Worm (Caenorhabditis elegans): ENCODE results near the gene slc-36.5.

The slc-36.5 gene

ce11 chrII:6893589-6894245 lies 16.9 kb upstream of the slc-36.5 start, which contains the start of gene adal-1:
TSS of gene adal-1 (minus strand) at chrII:6893639.
- TF ChIP-seq unc-39 (tag; optimal IDR thresholded peaks at IDR 0.05) (no peak), unc-62 (GFP tag; optimal IDR thresholded peaks at IDR 0.05) (no peak), lsy-2 (tag; optimal IDR thresholded peaks at IDR 0.05) (peak; percentile 61), cnd-1 (tag; optimal IDR thresholded peaks at IDR 0.05) (no peak)

- TF ChIP-seq hlh-1 (tag; optimal IDR thresholded peaks at IDR 0.05) (peak; percentile 83), nhr-2 (tag; optimal IDR thresholded peaks at IDR 0.05) (no peak)
Measured at ce11 chrII:6891838-6892237, 15.0 kb upstream of the slc-36.5 start.

ce11 chrII:6891176-6891575 lies 14.3 kb upstream of the slc-36.5 start:
- no peak for TF ChIP-seq nhr-12 (tag; optimal IDR thresholded peaks at IDR 0.05)
- no peak for TF ChIP-seq unc-62 (GFP tag; optimal IDR thresholded peaks at IDR 0.05)
- no peak for TF ChIP-seq drap-1 (GFP tag; optimal IDR thresholded peaks at IDR 0.05)
- no peak for TF ChIP-seq ceh-43 (GFP tag; optimal IDR thresholded peaks at IDR 0.05)
- TF ChIP-seq ham-2 (GFP tag; optimal IDR thresholded peaks at IDR 0.05): no peak
- no peak for TF ChIP-seq zip-8 (tag; optimal IDR thresholded peaks at IDR 0.05)
- no peak for TF ChIP-seq sptf-1 (tag; optimal IDR thresholded peaks at IDR 0.05)
- no peak for TF ChIP-seq blmp-1 (tag; optimal IDR thresholded peaks at IDR 0.05)
- TF ChIP-seq hlh-1 (tag; optimal IDR thresholded peaks at IDR 0.05): no peak
- TF ChIP-seq ceh-83 (GFP tag; optimal IDR thresholded peaks at IDR 0.05): no peak
- no peak for TF ChIP-seq nhr-2 (tag; optimal IDR thresholded peaks at IDR 0.05)

ce11 chrII:6890095-6890494 lies 13.2 kb upstream of the slc-36.5 start, which contains the start of gene acer-1:
TSS of gene acer-1 (minus strand) at chrII:6890400.
- TF ChIP-seq tbx-8 (GFP tag; optimal IDR thresholded peaks at IDR 0.05) (no peak), lin-32 (GFP tag; optimal IDR thresholded peaks at IDR 0.05) (no peak), nhr-76 (tag; optimal IDR thresholded peaks at IDR 0.05) (no peak), bed-3 (GFP tag; optimal IDR thresholded peaks at IDR 0.05) (no peak), elt-1 (tag; optimal IDR thresholded peaks at IDR 0.05; ENCODE audit: borderline replicate concordance, insufficient read depth) (no peak), nhr-237 (tag; optimal IDR thresholded peaks at IDR 0.05) (no peak), blmp-1 (tag; optimal IDR thresholded peaks at IDR 0.05) (no peak), pha-4 (tag; optimal IDR thresholded peaks at IDR 0.05) (no peak), drap-1 (GFP tag; optimal IDR thresholded peaks at IDR 0.05) (no peak), unc-62 (GFP tag; optimal IDR thresholded peaks at IDR 0.05) (no peak), sptf-1 (tag; optimal IDR thresholded peaks at IDR 0.05) (no peak), snpc-4 (tag; optimal IDR thresholded peaks at IDR 0.05) (no peak), cnd-1 (tag; optimal IDR thresholded peaks at IDR 0.05) (no peak), unc-120 (tag; optimal IDR thresholded peaks at IDR 0.05; ENCODE audit: poor library complexity, severe bottlenecking) (no peak), lsy-2 (tag; optimal IDR thresholded peaks at IDR 0.05) (no peak), mls-2 (tag; optimal IDR thresholded peaks at IDR 0.05) (no peak), hlh-1 (tag; optimal IDR thresholded peaks at IDR 0.05) (no peak), lin-13 (tag; optimal IDR thresholded peaks at IDR 0.05) (no peak), nhr-2 (tag; optimal IDR thresholded peaks at IDR 0.05) (no peak)

ce11 chrII:6889580-6889922 lies 12.7 kb upstream of the slc-36.5 start:
- TF ChIP-seq cnd-1 (tag; optimal IDR thresholded peaks at IDR 0.05) (no peak), flh-1 (GFP tag; optimal IDR thresholded peaks at IDR 0.05) (no peak), mep-1 (tag; optimal IDR thresholded peaks at IDR 0.05) (no peak), pha-4 (tag; optimal IDR thresholded peaks at IDR 0.05) (no peak), snpc-4 (tag; optimal IDR thresholded peaks at IDR 0.05) (no peak), hlh-1 (tag; optimal IDR thresholded peaks at IDR 0.05) (no peak), unc-120 (tag; optimal IDR thresholded peaks at IDR 0.05; ENCODE audit: poor library complexity, severe bottlenecking) (no peak), lin-13 (tag; optimal IDR thresholded peaks at IDR 0.05) (no peak), bed-3 (GFP tag; optimal IDR thresholded peaks at IDR 0.05) (no peak), sptf-1 (tag; optimal IDR thresholded peaks at IDR 0.05) (no peak), sem-2 (GFP tag; optimal IDR thresholded peaks at IDR 0.05) (no peak)
